Worm (Caenorhabditis elegans): ENCODE measurements around the gene pqn-83.

ce11 chrIII:13055342-13055741, 43.9 kb downstream of the pqn-83 start, which contains the start of gene F54F12.1:
- TF ChIP-seq blmp-1 (tag; optimal IDR thresholded peaks at IDR 0.05) (no peak), nhr-237 (tag; optimal IDR thresholded peaks at IDR 0.05) (no peak), bed-3 (GFP tag; optimal IDR thresholded peaks at IDR 0.05) (no peak), ztf-11 (tag; optimal IDR thresholded peaks at IDR 0.05) (no peak), unc-39 (tag; optimal IDR thresholded peaks at IDR 0.05) (no peak), nhr-76 (tag; optimal IDR thresholded peaks at IDR 0.05) (no peak), lin-13 (tag; optimal IDR thresholded peaks at IDR 0.05) (no peak), snpc-4 (tag; optimal IDR thresholded peaks at IDR 0.05) (no peak), mep-1 (tag; optimal IDR thresholded peaks at IDR 0.05) (no peak), nhr-12 (tag; optimal IDR thresholded peaks at IDR 0.05) (no peak), elt-3 (tag; optimal IDR thresholded peaks at IDR 0.05) (no peak), nhr-2 (tag; optimal IDR thresholded peaks at IDR 0.05) (no peak)
